Fruit fly (Drosophila melanogaster) whole organism, embryonic: ENCODE results near the gene pcm.

ENCODE experiments used
- ATbp ChIP-seq: fragments of 200-800 bp; sonication (Bioruptor generic); optimal IDR thresholded peaks from 2 replicates; lab custom pipeline; 2017; ENCODE audit warnings: missing biosample characterization, mild to moderate bottlenecking, missing genetic modification characterization, missing genetic modification reagents
- Ada2b ChIP-seq: fragments of 200-800 bp; sonication (Bioruptor generic); IDR thresholded peaks from 2 replicates; pipeline ENCODE4 v1.3.6; 2022; ENCODE audit warnings: missing biosample characterization, missing genetic modification characterization
- CG11695 ChIP-seq: fragments of 200-800 bp; sonication (Bioruptor generic); IDR thresholded peaks from 3 replicates; pipeline ENCODE4 v1.3.6; 2022; ENCODE audit warnings: missing biosample characterization, missing genetic modification characterization
- CG1233 ChIP-seq: fragments of 200-800 bp; sonication (Bioruptor generic); optimal IDR thresholded peaks from 4 replicates; lab custom pipeline; 2018; ENCODE audit warnings: missing biosample characterization, mild to moderate bottlenecking, missing genetic modification characterization
- CG12391 ChIP-seq: fragments of 200-800 bp; sonication (Bioruptor generic); optimal IDR thresholded peaks from 3 replicates; lab custom pipeline; 2018; ENCODE audit warnings: missing biosample characterization, mild to moderate bottlenecking, missing genetic modification characterization, moderate library complexity
- CG13424 ChIP-seq: fragments of 200-800 bp; sonication (Bioruptor generic); optimal IDR thresholded peaks from 2 replicates; lab custom pipeline; 2019; ENCODE audit warnings: missing biosample characterization, mild to moderate bottlenecking, missing genetic modification characterization, moderate library complexity
- CG14965 ChIP-seq: fragments of 200-800 bp; sonication (Bioruptor generic); optimal IDR thresholded peaks from 2 replicates; lab custom pipeline; 2016; ENCODE audit warnings: missing biosample characterization, missing genetic modification characterization, borderline replicate concordance
- CG1602 ChIP-seq: fragments of 200-800 bp; sonication (Bioruptor generic); optimal IDR thresholded peaks from 3 replicates; lab custom pipeline; 2016; ENCODE audit warnings: missing biosample characterization, missing genetic modification characterization
- CG1603 ChIP-seq: fragments of 200-800 bp; sonication (Bioruptor generic); optimal IDR thresholded peaks from 2 replicates; lab custom pipeline; 2019; ENCODE audit warnings: missing biosample characterization, mild to moderate bottlenecking, missing genetic modification characterization, moderate library complexity
- CG17359 ChIP-seq: fragments of 200-800 bp; sonication (Bioruptor generic); optimal IDR thresholded peaks from 3 replicates; lab custom pipeline; 2018; ENCODE audit warnings: missing biosample characterization, mild to moderate bottlenecking, missing genetic modification characterization, moderate library complexity
- CG17361 ChIP-seq: fragments of 200-800 bp; sonication (Bioruptor generic); IDR thresholded peaks from 3 replicates; pipeline ENCODE4 v1.3.6; 2022; ENCODE audit warnings: missing biosample characterization, missing genetic modification characterization
- CG2120 ChIP-seq: fragments of 200-800 bp; sonication (Bioruptor generic); optimal IDR thresholded peaks from 3 replicates; lab custom pipeline; 2016; ENCODE audit warnings: missing biosample characterization, missing genetic modification characterization
- CG2202 ChIP-seq: fragments of 200-800 bp; sonication (Bioruptor generic); optimal IDR thresholded peaks from 2 replicates; lab custom pipeline; 2018; ENCODE audit warnings: missing biosample characterization, mild to moderate bottlenecking, missing genetic modification characterization
- CG2712 ChIP-seq: fragments of 200-800 bp; optimal IDR thresholded peaks from 3 replicates; lab custom pipeline; 2019; ENCODE audit warnings: missing biosample characterization, mild to moderate bottlenecking, missing genetic modification characterization, moderate library complexity
- CG30431 ChIP-seq: fragments of 200-800 bp; sonication (Bioruptor generic); optimal IDR thresholded peaks from 2 replicates; lab custom pipeline; 2017; ENCODE audit warnings: missing biosample characterization, missing genetic modification characterization
- CG3281 ChIP-seq: fragments of 200-800 bp; sonication (Bioruptor generic); optimal IDR thresholded peaks from 3 replicates; lab custom pipeline; 2017; ENCODE audit warnings: missing biosample characterization, mild to moderate bottlenecking, missing genetic modification characterization
- CG34376 ChIP-seq: fragments of 200-800 bp; sonication (Bioruptor generic); optimal IDR thresholded peaks from 2 replicates; lab custom pipeline; 2018; ENCODE audit warnings: missing biosample characterization, mild to moderate bottlenecking, missing genetic modification characterization
- CG34422 ChIP-seq: fragments of 200-800 bp; sonication (Bioruptor generic); IDR thresholded peaks from 3 replicates; pipeline ENCODE4 v1.3.6; 2022; ENCODE audit warnings: missing biosample characterization, missing genetic modification characterization
- CG3847 ChIP-seq: fragments of 200-800 bp; sonication (Bioruptor generic); IDR thresholded peaks from 2 replicates; pipeline ENCODE4 v1.3.6; 2022; ENCODE audit warnings: missing biosample characterization, missing genetic modification characterization
- CG4328 ChIP-seq: fragments of 200-800 bp; sonication (Bioruptor generic); optimal IDR thresholded peaks from 3 replicates; lab custom pipeline; 2017; ENCODE audit warnings: missing biosample characterization, missing genetic modification reagents, missing genetic modification characterization
- CG4424 ChIP-seq: fragments of 200-800 bp; sonication (Bioruptor generic); optimal IDR thresholded peaks from 3 replicates; lab custom pipeline; 2016; ENCODE audit warnings: missing biosample characterization, missing genetic modification characterization
- CG6272 ChIP-seq: fragments of 200-800 bp; sonication (Bioruptor generic); IDR thresholded peaks from 2 replicates; pipeline ENCODE4 v1.3.6; 2022; ENCODE audit warnings: missing biosample characterization, missing genetic modification characterization
- CG7556 ChIP-seq: fragments of 200-800 bp; sonication (Bioruptor generic); optimal IDR thresholded peaks from 2 replicates; lab custom pipeline; 2017; ENCODE audit warnings: missing biosample characterization, mild to moderate bottlenecking, missing genetic modification characterization
- CG8290 ChIP-seq, 3 experiments: fragments of 200-800 bp; sonication (Bioruptor generic); optimal IDR thresholded peaks; 2 replicates each; lab custom pipeline; 2016 to 2019; ENCODE audit warnings: missing biosample characterization in 3 of 3, missing genetic modification characterization in 3 of 3, mild to moderate bottlenecking in 2 of 3, moderate library complexity in 1 of 3
- CG8924 ChIP-seq: fragments of 200-800 bp; optimal IDR thresholded peaks from 3 replicates; lab custom pipeline; 2019; ENCODE audit warnings: missing biosample characterization, mild to moderate bottlenecking, missing genetic modification characterization, moderate library complexity
- CoRest ChIP-seq: fragments of 200-800 bp; sonication (Bioruptor generic); optimal IDR thresholded peaks from 3 replicates; lab custom pipeline; 2018; ENCODE audit warnings: missing biosample characterization, mild to moderate bottlenecking, missing genetic modification characterization, moderate library complexity
- E2f2 ChIP-seq: fragments of 200-800 bp; sonication (Bioruptor generic); IDR thresholded peaks from 2 replicates; pipeline ENCODE4 v1.3.6; 2022; ENCODE audit warnings: missing biosample characterization, missing genetic modification characterization
- Ets65A ChIP-seq: fragments of 200-800 bp; sonication (Bioruptor generic); peaks from one replicate; lab custom pipeline; 2016; ENCODE audit warnings: missing biosample characterization, missing genetic modification characterization
- Gug ChIP-seq: fragments of 200-800 bp; sonication (Bioruptor generic); IDR thresholded peaks from 4 replicates; pipeline ENCODE4 v1.3.6; 2022; ENCODE audit warnings: missing biosample characterization, missing genetic modification characterization
- HLH3B ChIP-seq: fragments of 200-800 bp; sonication (Bioruptor generic); IDR thresholded peaks from 2 replicates; pipeline ENCODE4 v1.3.6; 2022; ENCODE audit warnings: missing biosample characterization, missing genetic modification characterization
- Hmx ChIP-seq: fragments of 200-800 bp; sonication (Bioruptor generic); optimal IDR thresholded peaks from 2 replicates; lab custom pipeline; 2016; ENCODE audit warnings: missing biosample characterization, missing genetic modification characterization
- Hr51 ChIP-seq, 2 experiments: fragments of 200-800 bp; sonication (Bioruptor generic); optimal IDR thresholded peaks; 2 replicates in 1 of 2; 3 replicates in 1 of 2; lab custom pipeline; 2016 to 2018; ENCODE audit warnings: missing biosample characterization in 2 of 2, missing genetic modification characterization in 2 of 2, mild to moderate bottlenecking in 1 of 2, moderate library complexity in 1 of 2
- Lpt ChIP-seq: fragments of >200 bp; optimal IDR thresholded peaks from 2 replicates; lab custom pipeline; 2018; ENCODE audit warnings: missing biosample characterization, missing genetic modification characterization
- Nf-YC ChIP-seq: fragments of 200-800 bp; optimal IDR thresholded peaks from 3 replicates; lab custom pipeline; 2019; ENCODE audit warnings: missing biosample characterization, mild to moderate bottlenecking, missing genetic modification characterization, moderate library complexity
- NfI ChIP-seq: fragments of 200-800 bp; sonication (Bioruptor generic); optimal IDR thresholded peaks from 3 replicates; lab custom pipeline; 2018; ENCODE audit warnings: missing biosample characterization, mild to moderate bottlenecking, missing genetic modification characterization, moderate library complexity
- Rfx ChIP-seq: fragments of 200-800 bp; sonication (Bioruptor generic); IDR thresholded peaks from 2 replicates; pipeline ENCODE4 v1.3.6; 2022; ENCODE audit warnings: missing biosample characterization, missing genetic modification characterization
- Sry-δ ChIP-seq: fragments of 200-800 bp; sonication (Bioruptor generic); optimal IDR thresholded peaks from 2 replicates; lab custom pipeline; 2016; ENCODE audit warnings: missing biosample characterization, missing genetic modification characterization
- Xrp1 ChIP-seq: fragments of 200-800 bp; sonication (Bioruptor generic); IDR thresholded peaks from 2 replicates; pipeline ENCODE4 v1.3.6; 2022; ENCODE audit warnings: missing biosample characterization, missing genetic modification characterization
- caup ChIP-seq: fragments of 200-800 bp; sonication (Bioruptor generic); optimal IDR thresholded peaks from 3 replicates; lab custom pipeline; 2017; ENCODE audit warnings: missing biosample characterization, mild to moderate bottlenecking, missing genetic modification characterization, moderate library complexity; ENCODE audit not compliant: severe bottlenecking
- danr ChIP-seq: fragments of 200-800 bp; sonication (Bioruptor generic); IDR thresholded peaks from 2 replicates; pipeline ENCODE4 v1.3.6; 2022; ENCODE audit warnings: missing biosample characterization, missing genetic modification characterization
- dati ChIP-seq: fragments of 200-800 bp; sonication (Bioruptor generic); IDR thresholded peaks from 2 replicates; pipeline ENCODE4 v1.3.6; 2022; ENCODE audit warnings: missing biosample characterization, missing genetic modification characterization
- dimm ChIP-seq: fragments of 200-800 bp; sonication (Bioruptor generic); IDR thresholded peaks from 2 replicates; pipeline ENCODE4 v1.3.6; 2022; ENCODE audit warnings: missing biosample characterization, missing genetic modification characterization
- dpn ChIP-seq, 2 experiments: fragments of 200-800 bp; sonication (Bioruptor generic); optimal IDR thresholded peaks; 3 replicates each; lab custom pipeline; 2016; ENCODE audit warnings: missing biosample characterization in 2 of 2, missing genetic modification characterization in 2 of 2
- gem ChIP-seq: fragments of 200-800 bp; sonication (Bioruptor generic); optimal IDR thresholded peaks from 2 replicates; lab custom pipeline; 2019; ENCODE audit warnings: missing biosample characterization, mild to moderate bottlenecking, missing genetic modification characterization, moderate library complexity
- grau ChIP-seq: fragments of 200-800 bp; optimal IDR thresholded peaks from 3 replicates; lab custom pipeline; 2019; ENCODE audit warnings: missing biosample characterization, mild to moderate bottlenecking, missing genetic modification characterization, moderate library complexity
- hkb ChIP-seq, 2 experiments: fragments of 200-800 bp in 1 of 2; fragments of >200 bp in 1 of 2; sonication (Bioruptor generic) in 1 of 2; IDR thresholded peaks in 1 of 2; optimal IDR thresholded peaks in 1 of 2; 2 replicates each; pipeline versions ENCODE4 v1.3.6 to Lab custom; 2017 to 2022; ENCODE audit warnings: missing biosample characterization in 1 of 2, missing genetic modification characterization in 1 of 2
- onecut ChIP-seq: fragments of 200-800 bp; sonication (Bioruptor generic); IDR thresholded peaks from 2 replicates; pipeline ENCODE4 v1.3.6; 2022; ENCODE audit warnings: missing biosample characterization, missing genetic modification characterization
- row ChIP-seq: fragments of 200-800 bp; sonication (Bioruptor generic); IDR thresholded peaks from 3 replicates; pipeline ENCODE4 v1.3.6; 2022; ENCODE audit warnings: missing biosample characterization, missing genetic modification characterization
- tap ChIP-seq: fragments of 200-800 bp; optimal IDR thresholded peaks from 3 replicates; lab custom pipeline; 2019; ENCODE audit warnings: missing biosample characterization, mild to moderate bottlenecking, missing genetic modification characterization, moderate library complexity
- tin ChIP-seq: fragments of 200-800 bp; sonication (Bioruptor generic); optimal IDR thresholded peaks from 3 replicates; lab custom pipeline; 2016; ENCODE audit warnings: missing biosample characterization, missing genetic modification characterization

The pcm gene

dm6 chrX:19453138-19453537 is 38.7 kb downstream of the pcm start (continued):
- TF ChIP-seq CG11695 (GFP tag; lab: Robert Waterston, UW) (no peak), CG6272 (GFP tag; lab: Robert Waterston, UW) (no peak), NfI (GFP tag; lab: Kevin White, UChicago) (peak; percentile 25), HLH3B (GFP tag; lab: Robert Waterston, UW) (peak; percentile 43; the same call in 1 of the 2 replicates), onecut (peak; percentile 30; the same call in 1 of the 2 replicates), CG17359 (peak; percentile 46), Ada2b (peak; percentile 33; the same call in 1 of the 2 replicates), CG2202 (tag; lab: Kevin White, UChicago) (no peak), row (peak; percentile 67), dati (GFP tag; lab: Robert Waterston, UW) (no peak), CG34422 (GFP tag; lab: Robert Waterston, UW) (peak; percentile 25; the same call in 1 of the 3 replicates), E2f2 (no peak), Xrp1 (peak; percentile 54), caup (GFP tag; lab: Kevin White, UChicago) (peak; percentile 39), gem (tag; lab: Kevin White, UChicago) (peak; percentile 60), CG13424 (tag; lab: Kevin White, UChicago) (peak; percentile 10), CG17361 (GFP tag; lab: Robert Waterston, UW) (0 out of 3 replicates have a peak, but pooled peaks have one; percentile 30), CG8924 (tag; lab: Kevin White, UChicago) (peak; percentile 31), dimm (GFP tag; lab: Robert Waterston, UW) (no peak), Hr51 (GFP tag; optimal IDR thresholded peaks at IDR 0.05; lab: Kevin White, UChicago) (peak in 1 of 2 experiments; percentile 55), CG1603 (tag; lab: Kevin White, UChicago) (peak; percentile 59), Sry-δ (GFP tag; lab: Kevin White, UChicago) (no peak), Nf-YC (tag; lab: Kevin White, UChicago) (no peak), danr (0 out of 2 replicates have a peak, but pooled peaks have one; percentile 20), tap (tag; lab: Kevin White, UChicago) (peak; percentile 34), CG4424 (GFP tag; lab: Kevin White, UChicago) (peak; percentile 31), CG2712 (tag; lab: Kevin White, UChicago) (peak; percentile 35), CG7556 (GFP tag; lab: Kevin White, UChicago) (peak; percentile 65), CG8290 (GFP tag; optimal IDR thresholded peaks at IDR 0.05; lab: Kevin White, UChicago) (no peak), CG8290 (tag; optimal IDR thresholded peaks at IDR 0.05; lab: Kevin White, UChicago) (peak in 1 of 2 experiments; percentile 67), grau (tag; lab: Kevin White, UChicago) (peak; percentile 54), tin (peak; percentile 36), CG14965 (no peak), Hmx (GFP tag; lab: Kevin White, UChicago) (no peak), CG1602 (GFP tag; lab: Kevin White, UChicago) (peak; percentile 1), CG34376 (GFP tag; lab: Kevin White, UChicago) (no peak), hkb (optimal IDR thresholded peaks at IDR 0.05; lab: Kevin White, UChicago) (no peak), hkb (GFP tag; IDR thresholded peaks at IDR 0.05; lab: Robert Waterston, UW) (peak; percentile 59; the same call in 1 of the 2 replicates), ATbp (GFP tag; lab: Kevin White, UChicago) (peak; percentile 31), CG30431 (peak; percentile 32), Rfx (peak; percentile 52; the same call in 1 of the 2 replicates), dpn (GFP tag; optimal IDR thresholded peaks at IDR 0.05; lab: Kevin White, UChicago) (peak; percentile 6 to 9), CG2120 (GFP tag; lab: Kevin White, UChicago) (peak; percentile 51), CG4328 (no peak), CoRest (tag; lab: Kevin White, UChicago) (peak; percentile 37), CG12391 (peak; percentile 26), Ets65A (GFP tag; lab: Kevin White, UChicago) (peak; percentile 84), Gug (GFP tag; lab: Robert Waterston, UW) (peak; percentile 21; the same call in 1 of the 4 replicates), CG3281 (peak; percentile 55), CG1233 (GFP tag; lab: Kevin White, UChicago) (no peak), CG3847 (GFP tag; lab: Robert Waterston, UW) (peak; percentile 48; the same call in 1 of the 2 replicates), Lpt (GFP tag; lab: Kevin White, UChicago) (no peak)
